Fruit fly (Drosophila melanogaster): Measurements from ENCODE around the gene CG42337.

The CG42337 gene

dm6 chr3L:21145841-21146395 lies 47.2 kb downstream of the CG42337 start:
- TF ChIP-seq h (optimal IDR thresholded peaks at IDR 0.05) = no peak
- TF ChIP-seq Myc (optimal IDR thresholded peaks at IDR 0.05) = no peak
- TF ChIP-seq ttk (optimal IDR thresholded peaks at IDR 0.05) = no peak
- no peak for TF ChIP-seq psq (optimal IDR thresholded peaks at IDR 0.05)
- TF ChIP-seq insv (optimal IDR thresholded peaks at IDR 0.05) = no peak

DNA sequence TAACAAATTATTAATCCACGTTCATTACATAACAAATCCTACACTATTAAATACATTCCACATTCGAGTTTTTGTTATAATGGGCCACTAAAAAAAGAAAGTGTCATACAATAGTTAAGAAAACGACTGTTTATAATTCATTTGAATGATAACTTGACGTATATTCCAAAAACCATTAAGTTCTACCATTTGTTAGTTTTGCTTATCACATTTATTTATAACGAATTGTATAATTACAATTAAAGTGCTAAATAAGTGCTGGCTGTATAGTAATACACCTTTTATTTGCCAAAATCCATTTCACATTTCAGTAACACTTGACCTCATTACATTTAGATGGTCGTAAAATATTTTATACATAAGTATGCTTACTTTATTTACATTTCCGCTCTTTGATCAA lies 56.9 kb downstream of the CG42337 start, which contains the start of gene CG10565:
TSS of gene CG10565 (minus strand) at position 101 of the 400 bp plus-strand sequence.
- TF ChIP-seq insv (optimal IDR thresholded peaks at IDR 0.05) (no peak), h (optimal IDR thresholded peaks at IDR 0.05) (no peak), Sin3A (optimal IDR thresholded peaks at IDR 0.05) (no peak), psq (optimal IDR thresholded peaks at IDR 0.05) (no peak), ttk (optimal IDR thresholded peaks at IDR 0.05) (no peak), Myc (optimal IDR thresholded peaks at IDR 0.05) (no peak)

DNA sequence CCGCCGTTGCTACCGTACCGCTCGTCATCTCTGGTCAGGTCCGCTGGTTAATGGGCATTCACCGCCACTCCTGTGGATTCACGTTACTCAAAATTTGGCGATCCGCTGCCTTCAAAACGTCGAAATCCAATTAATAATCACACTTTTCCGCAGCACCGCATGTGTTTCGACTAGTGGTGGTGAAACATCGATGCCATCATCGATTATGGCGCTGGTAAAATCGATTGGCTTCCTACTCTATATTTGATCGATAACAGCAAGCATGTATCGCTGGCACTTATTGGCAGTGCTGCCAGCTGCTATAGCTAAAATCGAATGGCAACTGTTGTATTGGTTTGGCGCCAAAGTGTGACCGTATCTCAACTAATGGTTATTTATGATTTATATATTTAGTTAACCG lies 57.3 kb downstream of the CG42337 start:
- TF ChIP-seq Sin3A (optimal IDR thresholded peaks at IDR 0.05) (no peak), psq (optimal IDR thresholded peaks at IDR 0.05) (no peak), ttk (optimal IDR thresholded peaks at IDR 0.05) (no peak), Myc (optimal IDR thresholded peaks at IDR 0.05) (no peak)

All from Kc167 (cell line).